Worm (Caenorhabditis elegans) whole organism, L4/young adult: ENCODE data around the gene pals-29.

Experiments used
- dao-5 ChIP-seq: sonication (generic microtip); optimal IDR thresholded peaks from 2 replicates; lab custom pipeline; 2016; ENCODE audit warnings: missing genotype, missing genetic modification characterization, moderate library complexity, missing compliant biosample characterization
- him-1 ChIP-seq: sonication (generic microtip); optimal IDR thresholded peaks from 2 replicates; lab custom pipeline; 2016; ENCODE audit warnings: missing genotype, missing genetic modification reagents, missing genetic modification characterization, missing compliant biosample characterization

DNA sequence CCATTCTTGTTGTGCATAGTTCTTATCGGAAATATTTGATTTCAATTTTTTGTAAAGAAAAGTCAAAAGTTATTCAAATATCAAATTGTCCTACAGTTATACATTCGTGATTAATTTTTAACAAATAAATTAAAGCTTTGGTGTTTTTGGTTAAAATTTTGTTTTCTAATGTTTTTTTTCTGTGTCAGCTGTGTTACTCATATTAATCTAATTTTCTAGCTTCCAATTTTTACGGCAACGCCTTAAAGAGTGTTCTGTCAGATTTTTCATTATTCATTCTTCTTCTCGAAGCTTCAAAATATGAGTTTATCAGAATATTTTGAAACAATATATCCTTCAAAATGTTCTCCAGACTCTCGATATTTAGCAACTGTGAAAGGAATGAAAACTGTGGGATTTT lies 18.8 kb downstream of the pals-29 start, which contains the start of gene srh-63:
- TF ChIP-seq him-1 (tag; lab: Kevin White, UChicago) (no peak), dao-5 (tag; lab: Kevin White, UChicago) (no peak)
